Worm (Caenorhabditis elegans) whole organism, L3 larva: ENCODE data around the gene fbxb-26.
"Not testable (repeated sequence)": the region's sequence is repeated elsewhere in the genome, so short reads cannot be mapped to it uniquely, and the experiment has no call there.

Source experiments
- R02D3.7 ChIP-seq: fragments of 150-350 bp; optimal IDR thresholded peaks from 2 replicates; lab custom pipeline; 2014; ENCODE audit warnings: missing biosample characterization, missing genetic modification characterization
- ZK546.5 ChIP-seq: sonication (generic microtip); optimal IDR thresholded peaks from 2 replicates; lab custom pipeline; 2017; ENCODE audit warnings: missing biosample characterization, missing genetic modification characterization
- ceh-16 ChIP-seq: sonication (generic microtip); optimal IDR thresholded peaks from 2 replicates; lab custom pipeline; 2017; ENCODE audit warnings: missing biosample characterization, missing genetic modification characterization
- ceh-28 ChIP-seq: fragments of 150-350 bp; optimal IDR thresholded peaks from 2 replicates; lab custom pipeline; 2014; ENCODE audit warnings: missing biosample characterization, missing genetic modification reagents, missing genetic modification characterization
- ceh-82 ChIP-seq: fragments of 150-350 bp; optimal IDR thresholded peaks from 2 replicates; lab custom pipeline; 2014; ENCODE audit warnings: missing biosample characterization, missing genetic modification characterization
- egl-27 ChIP-seq: sonication (generic microtip); optimal IDR thresholded peaks from 4 replicates; lab custom pipeline; 2017; ENCODE audit warnings: missing biosample characterization, missing genetic modification reagents, missing genetic modification characterization
- egl-5 ChIP-seq: fragments of 150-350 bp; optimal IDR thresholded peaks from 2 replicates; lab custom pipeline; 2017; ENCODE audit warnings: missing biosample characterization, missing genetic modification reagents, missing genetic modification characterization, inconsistent platforms
- elt-1 ChIP-seq: fragments of 150-350 bp; optimal IDR thresholded peaks from 2 replicates; lab custom pipeline; 2014; ENCODE audit warnings: missing biosample characterization, missing genetic modification characterization
- elt-2 ChIP-seq: sonication (generic microtip); optimal IDR thresholded peaks from 2 replicates; lab custom pipeline; 2016; ENCODE audit warnings: missing genetic modification reagents, mild to moderate bottlenecking, missing genetic modification characterization, missing compliant biosample characterization
- elt-3 ChIP-seq, 3 experiments: fragments of 150-350 bp in 1 of 3; sonication (generic microtip) in 2 of 3; optimal IDR thresholded peaks; 2 replicates in 2 of 3; 4 replicates in 1 of 3; lab custom pipeline; 2014 to 2017; ENCODE audit warnings: missing biosample characterization in 3 of 3, missing genetic modification characterization in 3 of 3
- eor-1 ChIP-seq, 2 experiments: fragments of 150-350 bp; optimal IDR thresholded peaks; 2 replicates each; lab custom pipeline; 2014 to 2018; ENCODE audit warnings: missing biosample characterization in 2 of 2, missing genetic modification characterization in 2 of 2
- fkh-2 ChIP-seq: fragments of 150-350 bp; optimal IDR thresholded peaks from 2 replicates; lab custom pipeline; 2014; ENCODE audit warnings: missing biosample characterization, missing genetic modification reagents, missing genetic modification characterization
- fos-1 ChIP-seq: fragments of 150-350 bp; optimal IDR thresholded peaks from 2 replicates; lab custom pipeline; 2014; ENCODE audit warnings: missing biosample characterization, missing genetic modification characterization
- lin-15B ChIP-seq: fragments of 150-350 bp; optimal IDR thresholded peaks from 2 replicates; lab custom pipeline; 2014; ENCODE audit warnings: missing biosample characterization, missing genetic modification characterization
- lin-39 ChIP-seq: fragments of 150-350 bp; optimal IDR thresholded peaks from 2 replicates; lab custom pipeline; 2018; ENCODE audit warnings: missing biosample characterization, missing genetic modification reagents, missing genetic modification characterization
- lsy-12 ChIP-seq: sonication (generic microtip); optimal IDR thresholded peaks from 2 replicates; lab custom pipeline; 2016; ENCODE audit warnings: mild to moderate bottlenecking, missing genetic modification characterization, missing compliant biosample characterization
- mdl-1 ChIP-seq: fragments of 150-350 bp; optimal IDR thresholded peaks from 2 replicates; lab custom pipeline; 2014; ENCODE audit warnings: missing biosample characterization, missing genetic modification characterization
- mml-1 ChIP-seq: fragments of 150-350 bp; sonication (generic microtip); optimal IDR thresholded peaks from 3 replicates; lab custom pipeline; 2014; ENCODE audit warnings: missing biosample characterization, missing genetic modification characterization
- nfya-1 ChIP-seq: sonication (generic microtip); optimal IDR thresholded peaks from 2 replicates; lab custom pipeline; 2017; ENCODE audit warnings: missing genetic modification characterization, mild to moderate bottlenecking, missing compliant biosample characterization, antibody characterized with exemption, moderate library complexity; ENCODE audit not compliant: insufficient read depth
- nhr-11 ChIP-seq: fragments of 150-350 bp; optimal IDR thresholded peaks from 2 replicates; lab custom pipeline; 2014; ENCODE audit warnings: missing biosample characterization, missing genetic modification characterization
- nhr-12 ChIP-seq: fragments of 150-350 bp; optimal IDR thresholded peaks from 2 replicates; lab custom pipeline; 2014; ENCODE audit warnings: missing biosample characterization, missing genetic modification characterization
- nhr-23 ChIP-seq: fragments of 150-350 bp; optimal IDR thresholded peaks from 2 replicates; lab custom pipeline; 2014; ENCODE audit warnings: missing biosample characterization, missing genetic modification reagents, missing genetic modification characterization
- nhr-237 ChIP-seq: fragments of 150-350 bp; optimal IDR thresholded peaks from 2 replicates; lab custom pipeline; 2014; ENCODE audit warnings: missing biosample characterization, missing genetic modification characterization
- nhr-25 ChIP-seq: sonication (generic microtip); optimal IDR thresholded peaks from 2 replicates; lab custom pipeline; 2017; ENCODE audit warnings: missing biosample characterization, missing genetic modification characterization
- nhr-43 ChIP-seq: sonication (generic microtip); optimal IDR thresholded peaks from 2 replicates; lab custom pipeline; 2016; ENCODE audit warnings: mild to moderate bottlenecking, missing genetic modification characterization, missing compliant biosample characterization; ENCODE audit not compliant: poor library complexity, severe bottlenecking
- nhr-76 ChIP-seq: fragments of 150-350 bp; sonication (generic microtip); optimal IDR thresholded peaks from 5 replicates; lab custom pipeline; 2014; ENCODE audit warnings: missing biosample characterization, missing genetic modification characterization
- nhr-77 ChIP-seq: fragments of 150-350 bp; optimal IDR thresholded peaks from 2 replicates; lab custom pipeline; 2014; ENCODE audit warnings: missing biosample characterization, missing genetic modification characterization
- pha-4 ChIP-seq: fragments of 150-350 bp; optimal IDR thresholded peaks from 2 replicates; lab custom pipeline; 2014; ENCODE audit warnings: missing biosample characterization, missing genetic modification reagents, missing genetic modification characterization
- pqm-1 ChIP-seq: fragments of 150-350 bp; optimal IDR thresholded peaks from 2 replicates; lab custom pipeline; 2017; ENCODE audit warnings: missing biosample characterization, missing genetic modification characterization, inconsistent platforms
- skn-1 ChIP-seq: fragments of 150-350 bp; optimal IDR thresholded peaks from 2 replicates; lab custom pipeline; 2014; ENCODE audit warnings: missing biosample characterization, missing genetic modification characterization
- unc-39 ChIP-seq: sonication (generic microtip); optimal IDR thresholded peaks from 4 replicates; lab custom pipeline; 2017; ENCODE audit warnings: missing biosample characterization, missing genetic modification characterization
- unc-62 ChIP-seq: fragments of 150-350 bp; sonication (generic microtip); optimal IDR thresholded peaks from 4 replicates; lab custom pipeline; 2014; ENCODE audit warnings: missing biosample characterization, missing genetic modification reagents, missing genetic modification characterization
- ztf-4 ChIP-seq: fragments of 150-350 bp; optimal IDR thresholded peaks from 2 replicates; lab custom pipeline; 2014; ENCODE audit warnings: missing biosample characterization, missing genetic modification characterization

Gene fbxb-26

ce11 chrII:1657202-1657601, 25.1 kb upstream of the fbxb-26 start, which contains the start of gene ZC204.12:
ZC204.12 (minus strand) TSS chrII:1657302.
- TF ChIP-seq nhr-12 (tag; lab: Kevin White, UChicago) (no peak), skn-1 (tag; lab: Kevin White, UChicago) (no peak), lin-39 (tag; lab: Kevin White, UChicago) (no peak), unc-62 (GFP tag; lab: Kevin White, UChicago) (no peak), nhr-77 (tag; lab: Kevin White, UChicago) (no peak), elt-3 (tag; optimal IDR thresholded peaks at IDR 0.05; lab: Kevin White, UChicago) (no peak), ztf-4 (tag; lab: Kevin White, UChicago) (no peak), ceh-28 (tag; lab: Kevin White, UChicago) (no peak), pqm-1 (tag; lab: Kevin White, UChicago) (no peak), mdl-1 (tag; lab: Kevin White, UChicago) (no peak), ceh-16 (no peak), elt-1 (tag; lab: Kevin White, UChicago) (no peak), mml-1 (tag; lab: Kevin White, UChicago) (no peak), ZK546.5 (no peak), egl-5 (tag; lab: Kevin White, UChicago) (no peak), nhr-237 (tag; lab: Kevin White, UChicago) (no peak), elt-2 (no peak), nhr-23 (tag; lab: Kevin White, UChicago) (no peak), fkh-2 (tag; lab: Kevin White, UChicago) (no peak), pha-4 (tag; lab: Kevin White, UChicago) (no peak)
- TF ChIP-seq, all 47 proteins: peak for 0

ce11 chrII:1659729-1660128, 22.6 kb upstream of the fbxb-26 start:
- TF ChIP-seq elt-2 (peak; percentile 84), pqm-1 (tag; lab: Kevin White, UChicago) (peak; percentile 31)

DNA sequence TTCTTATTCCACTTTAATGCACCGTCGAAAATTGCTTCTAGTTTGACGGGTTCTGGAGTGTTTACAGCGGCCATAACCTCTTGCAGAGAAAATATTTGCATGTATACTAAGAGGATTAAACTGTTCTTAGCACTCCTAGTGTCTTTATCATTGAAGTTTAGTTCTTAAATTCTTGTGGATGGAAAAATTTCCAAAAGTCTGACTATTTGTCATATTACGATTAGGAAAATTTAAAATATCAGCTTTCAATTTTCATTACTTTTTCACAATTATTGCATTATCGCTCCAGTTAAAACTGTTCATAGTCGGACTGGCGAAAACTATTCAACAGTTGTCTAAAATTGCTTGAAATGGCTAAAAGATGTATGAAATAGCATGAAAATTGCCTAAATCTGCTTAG, 21.4 kb upstream of the fbxb-26 start, which contains the start of gene ZC204.13:
Gene ZC204.13 (minus strand): TSS at position 101 of the 400 bp plus-strand sequence.
- not testable (repeated sequence) for TF ChIP-seq mml-1, unc-39, elt-1 (tag; lab: Kevin White, UChicago)
- TF ChIP-seq, all 47 proteins: peak for 0; not testable (repeated sequence) for 47

ce11 chrII:1662881-1663280, 19.4 kb upstream of the fbxb-26 start, which contains the start of gene ZC204.14:
ZC204.14 (minus strand) TSS chrII:1662949.
- TF ChIP-seq lin-39 (tag; lab: Kevin White, UChicago): no peak
- TF ChIP-seq eor-1 (tag; optimal IDR thresholded peaks at IDR 0.05; lab: Kevin White, UChicago): no peak
- no peak for TF ChIP-seq elt-1 (tag; lab: Kevin White, UChicago)
- no peak for TF ChIP-seq nhr-25 (tag; lab: Kevin White, UChicago)
- no peak for TF ChIP-seq pqm-1 (tag; lab: Kevin White, UChicago)
- TF ChIP-seq nfya-1 (tag; lab: Kevin White, UChicago): no peak
- no peak for TF ChIP-seq ceh-82 (tag; lab: Kevin White, UChicago)
- no peak for TF ChIP-seq R02D3.7 (tag; lab: Kevin White, UChicago)
- TF ChIP-seq egl-27: no peak
- no peak for TF ChIP-seq nhr-43
- TF ChIP-seq lsy-12 (tag; lab: Kevin White, UChicago): no peak
- TF ChIP-seq, all 47 proteins: peak for 0

DNA sequence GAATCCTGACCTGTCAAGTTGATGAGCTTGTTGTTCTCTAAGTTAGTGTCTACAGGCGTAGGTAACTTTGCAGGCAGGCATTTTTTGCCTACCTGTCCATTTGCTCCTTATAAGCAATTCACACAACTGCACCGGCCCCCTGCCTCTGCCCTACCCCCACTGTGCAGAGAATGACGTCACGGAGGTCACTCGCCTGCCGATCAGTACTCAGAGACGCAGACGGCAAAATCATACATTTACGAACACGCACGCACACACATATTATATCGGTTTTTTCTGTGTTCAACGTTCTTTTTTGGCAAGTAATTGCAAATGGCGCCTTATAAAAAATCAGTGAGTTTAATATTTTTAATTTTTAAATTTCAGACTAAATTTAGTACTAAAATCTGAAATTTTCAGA, 18.8 kb upstream of the fbxb-26 start, which contains the start of gene duxl-1:
Gene duxl-1 (plus strand): TSS at position 184 of the 400 bp plus-strand sequence.
- TF ChIP-seq fos-1 (tag; lab: Kevin White, UChicago) (no peak), ZK546.5 (no peak), nhr-23 (tag; lab: Kevin White, UChicago) (peak; percentile 37), lin-15B (tag; lab: Kevin White, UChicago) (peak; percentile 6), nhr-25 (tag; lab: Kevin White, UChicago) (peak; percentile 9), eor-1 (tag; optimal IDR thresholded peaks at IDR 0.05; lab: Kevin White, UChicago) (no peak), elt-1 (tag; lab: Kevin White, UChicago) (no peak), nhr-11 (tag; lab: Kevin White, UChicago) (no peak), nhr-76 (tag; lab: Kevin White, UChicago) (no peak), elt-2 (peak; percentile 54), egl-5 (tag; lab: Kevin White, UChicago) (no peak), nhr-237 (tag; lab: Kevin White, UChicago) (no peak)
